Worm (Caenorhabditis elegans) whole organism, young adult: ENCODE results near the gene srh-47.

Source experiments
- C17E4.6 ChIP-seq: fragments of 200-800 bp; sonication (Bioruptor generic); IDR thresholded peaks from 2 replicates; pipeline ENCODE4 v1.3.6; 2022; ENCODE audit warnings: missing genetic modification reagents, missing genetic modification characterization, missing compliant biosample characterization
- F49E8.2 ChIP-seq: sonication (generic microtip); optimal IDR thresholded peaks from 3 replicates; lab custom pipeline; 2017; ENCODE audit warnings: missing genetic modification characterization, mild to moderate bottlenecking, missing compliant biosample characterization, antibody characterized with exemption, moderate library complexity; ENCODE audit not compliant: insufficient read depth
- Y67H2A.10 ChIP-seq: fragments of 200-800 bp; sonication (Bioruptor generic); conservative IDR thresholded peaks from 2 replicates; pipeline ENCODE4 v1.3.6; 2022; ENCODE audit warnings: missing genetic modification reagents, missing genetic modification characterization, missing compliant biosample characterization
- ama-1 ChIP-seq, 3 experiments: fragments of 150-350 bp in 1 of 3; sonication (generic microtip) in 2 of 3; optimal IDR thresholded peaks; 2 replicates each; lab custom pipeline; 2014 to 2018; ENCODE audit warnings: missing biosample characterization in 2 of 3, missing genetic modification characterization in 2 of 3, missing genetic modification reagents in 2 of 3
- ceh-100 ChIP-seq: fragments of 200-800 bp; sonication (Bioruptor generic); IDR thresholded peaks from 2 replicates; pipeline ENCODE4 v1.3.6; 2022; ENCODE audit warnings: missing genetic modification reagents, missing genetic modification characterization, missing compliant biosample characterization
- let-607 ChIP-seq, 2 experiments: fragments of 200-800 bp in 1 of 2; sonication (Bioruptor generic) in 1 of 2; sonication (generic microtip) in 1 of 2; optimal IDR thresholded peaks; 2 replicates each; lab custom pipeline; 2016 to 2018; ENCODE audit warnings: mild to moderate bottlenecking in 2 of 2, missing compliant biosample characterization in 2 of 2, missing genetic modification characterization in 2 of 2, moderate library complexity in 2 of 2, missing genotype in 1 of 2
- nfya-2 ChIP-seq: fragments of 200-800 bp; sonication (Bioruptor generic); IDR thresholded peaks from 2 replicates; pipeline ENCODE4 v1.3.6; 2022; ENCODE audit warnings: missing genetic modification reagents, missing genetic modification characterization, missing compliant biosample characterization
- nhr-120 ChIP-seq: fragments of 200-800 bp; sonication (Bioruptor generic); IDR thresholded peaks from 2 replicates; pipeline ENCODE4 v1.3.6; 2022; ENCODE audit warnings: missing genetic modification characterization, missing compliant biosample characterization
- repo-1 ChIP-seq: sonication (generic microtip); optimal IDR thresholded peaks from 2 replicates; lab custom pipeline; 2017; ENCODE audit warnings: mild to moderate bottlenecking, missing genetic modification characterization, missing compliant biosample characterization
- unc-130 ChIP-seq: sonication (generic microtip); optimal IDR thresholded peaks from 2 replicates; lab custom pipeline; 2016; ENCODE audit warnings: missing genetic modification reagents, missing genetic modification characterization, missing compliant biosample characterization
- zim-3 ChIP-seq: sonication (generic microtip); optimal IDR thresholded peaks from 2 replicates; lab custom pipeline; 2017; ENCODE audit warnings: mild to moderate bottlenecking, missing genetic modification characterization, moderate library complexity, missing compliant biosample characterization
- ztf-25 ChIP-seq: fragments of 200-800 bp; sonication (Bioruptor generic); IDR thresholded peaks from 2 replicates; pipeline ENCODE4 v1.3.6; 2022; ENCODE audit warnings: missing genetic modification reagents, missing genetic modification characterization, missing compliant biosample characterization

DNA sequence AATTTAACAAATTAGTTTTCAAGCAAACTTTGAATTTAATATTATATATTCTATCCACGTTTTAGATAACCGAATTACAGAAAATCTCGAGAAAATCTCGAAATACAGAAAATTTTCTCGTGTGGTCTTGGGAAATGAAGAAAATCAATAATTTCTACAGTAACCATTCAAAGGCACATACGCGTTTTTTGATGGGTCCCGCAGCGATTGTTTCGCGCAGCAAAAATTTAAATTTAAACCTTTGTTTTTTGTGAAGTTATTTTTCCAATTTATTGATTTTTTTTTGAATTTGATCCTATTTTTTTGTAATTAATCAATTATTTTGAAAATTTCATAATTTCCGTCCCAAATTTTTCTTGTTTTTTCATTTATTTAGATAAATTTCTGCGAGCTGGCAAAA, 20.9 kb downstream of the srh-47 start:
- TF ChIP-seq unc-130 (GFP tag; lab: Kevin White, UChicago) = no peak
- no peak for TF ChIP-seq nfya-2
- TF ChIP-seq let-607 (tag; optimal IDR thresholded peaks at IDR 0.05; lab: Kevin White, UChicago) = no peak
- no peak for TF ChIP-seq nhr-120 (GFP tag; lab: Robert Waterston, UW)
- no peak for TF ChIP-seq Y67H2A.10 (GFP tag; lab: Robert Waterston, UW)
- TF ChIP-seq repo-1 (tag; lab: Kevin White, UChicago) = no peak
- TF ChIP-seq ama-1 (optimal IDR thresholded peaks at IDR 0.05; lab: Kevin White, UChicago) = no peak
- TF ChIP-seq ama-1 (GFP tag; optimal IDR thresholded peaks at IDR 0.05; lab: Kevin White, UChicago) = no peak
- TF ChIP-seq zim-3 (tag; lab: Kevin White, UChicago) = no peak
- TF ChIP-seq ztf-25 = no peak
- TF ChIP-seq F49E8.2 (tag; lab: Kevin White, UChicago) = peak; percentile 37
- TF ChIP-seq C17E4.6 (GFP tag; lab: Robert Waterston, UW) = no peak
- TF ChIP-seq ceh-100 (GFP tag; lab: Robert Waterston, UW) = no peak
